Worm (Caenorhabditis elegans) whole organism, young adult: ENCODE results near the gene C28C12.1.

ENCODE experiments used
- F33H1.4 ChIP-seq: fragments of 200-800 bp; sonication (Bioruptor generic); IDR thresholded peaks from 2 replicates; pipeline ENCODE4 v1.3.6; 2022; ENCODE audit warnings: missing genetic modification reagents, missing genetic modification characterization, missing compliant biosample characterization
- dox-1 ChIP-seq: fragments of 200-800 bp; sonication (Bioruptor generic); IDR thresholded peaks from 2 replicates; pipeline ENCODE4 v1.3.6; 2022; ENCODE audit warnings: missing genetic modification reagents, missing genetic modification characterization, missing compliant biosample characterization
- lin-35 ChIP-seq, 3 experiments: fragments of 150-350 bp in 2 of 3; sonication (generic microtip) in 1 of 3; optimal IDR thresholded peaks; 2 replicates each; lab custom pipeline; 2014 to 2018; ENCODE audit warnings: missing biosample characterization in 3 of 3, missing genetic modification characterization in 3 of 3, missing genetic modification reagents in 3 of 3
- tlf-1 ChIP-seq: fragments of 200-800 bp; sonication (Bioruptor generic); optimal IDR thresholded peaks from 2 replicates; lab custom pipeline; 2018; ENCODE audit warnings: mild to moderate bottlenecking, missing genetic modification characterization, missing compliant biosample characterization

DNA sequence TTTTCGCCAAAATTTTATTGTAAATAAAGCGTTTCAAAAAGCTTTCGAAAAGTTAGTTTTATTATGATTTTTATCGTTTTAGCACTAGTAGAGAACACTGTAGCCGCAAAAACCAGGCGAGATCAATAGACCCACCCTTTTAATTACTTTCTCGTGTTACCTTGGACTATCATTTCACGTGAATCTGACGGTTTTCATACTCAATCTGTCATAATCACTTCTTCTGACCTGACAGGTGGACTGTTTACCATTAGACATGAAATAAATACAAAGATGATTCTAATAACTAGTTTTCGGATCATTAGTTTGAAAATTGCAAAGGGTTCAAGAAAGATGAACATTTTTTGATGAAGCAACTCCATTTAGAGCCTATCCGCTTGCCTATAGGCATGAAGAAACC, 38.4 kb upstream of the C28C12.1 start:
- TF ChIP-seq tlf-1 (GFP tag; lab: Kevin White, UChicago): no peak
- TF ChIP-seq F33H1.4 (GFP tag; lab: Robert Waterston, UW): no peak
- TF ChIP-seq dox-1: no peak
- TF ChIP-seq lin-35 (GFP tag; optimal IDR thresholded peaks at IDR 0.05; lab: Kevin White, UChicago): no peak
